Worm (Caenorhabditis elegans) whole organism, L4 larva: ENCODE data around the gene ZK1098.3.

Source experiments
- F49E8.2 ChIP-seq: sonication (generic microtip); optimal IDR thresholded peaks from 2 replicates; lab custom pipeline; 2016; ENCODE audit warnings: missing compliant biosample characterization, mild to moderate bottlenecking, missing genetic modification characterization, borderline replicate concordance
- R02D3.7 ChIP-seq: fragments of 150-350 bp; sonication (generic microtip); optimal IDR thresholded peaks from 3 replicates; lab custom pipeline; 2014; ENCODE audit warnings: missing biosample characterization, missing genetic modification characterization
- gei-8 ChIP-seq: fragments of 200-800 bp; sonication (Bioruptor generic); optimal IDR thresholded peaks from 2 replicates; lab custom pipeline; 2018; ENCODE audit warnings: mild to moderate bottlenecking, missing genetic modification characterization, missing compliant biosample characterization
- lsy-2 ChIP-seq, 2 experiments: fragments of 150-350 bp in 1 of 2; sonication (generic microtip) in 1 of 2; optimal IDR thresholded peaks; 2 replicates each; lab custom pipeline; 2014 to 2017; ENCODE audit warnings: missing biosample characterization in 2 of 2, missing genetic modification characterization in 2 of 2

DNA sequence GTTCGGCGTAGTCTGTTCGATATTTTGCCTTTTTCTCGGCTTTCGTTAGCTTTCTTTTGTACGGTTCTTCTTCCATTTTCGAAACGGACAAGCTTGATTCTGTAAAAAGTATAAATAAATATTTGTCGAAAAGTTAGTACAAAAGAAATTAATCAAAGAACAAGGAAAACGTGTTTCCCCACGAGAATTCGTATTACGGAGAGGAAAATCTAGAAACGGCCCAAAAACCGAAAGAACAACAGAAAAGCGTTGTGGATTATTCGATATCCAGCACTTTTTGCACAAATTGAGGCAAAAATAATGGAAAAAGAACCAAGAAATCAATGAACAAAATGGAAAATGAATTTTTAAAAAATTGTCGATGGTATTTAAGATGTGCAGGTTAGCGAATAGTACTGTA lies 3.8 kb upstream of the ZK1098.3 start, which contains the start of gene mut-7:
- TF ChIP-seq R02D3.7 (tag; lab: Kevin White, UChicago) (no peak), F49E8.2 (tag; lab: Kevin White, UChicago) (no peak), gei-8 (GFP tag; lab: Kevin White, UChicago) (no peak), lsy-2 (tag; optimal IDR thresholded peaks at IDR 0.05; lab: Kevin White, UChicago) (no peak)
